Worm (Caenorhabditis elegans) whole organism, midembryonic: ENCODE measurements around the gene F21C10.6.

Source experiments
- T22C8.4 ChIP-seq: fragments of 200-800 bp; sonication (Bioruptor generic); IDR thresholded peaks from 2 replicates; pipeline ENCODE4 v1.3.6; 2022; ENCODE audit warnings: missing genetic modification characterization, missing compliant biosample characterization
- cog-1 ChIP-seq: sonication (generic microtip); optimal IDR thresholded peaks from 2 replicates; lab custom pipeline; 2016; ENCODE audit warnings: missing genetic modification characterization, missing compliant biosample characterization
- flt-1 ChIP-seq: fragments of 200-800 bp; sonication (Bioruptor generic); IDR thresholded peaks from 2 replicates; pipeline ENCODE4 v1.3.6; 2022; ENCODE audit warnings: missing genetic modification characterization, missing compliant biosample characterization
- klf-2 ChIP-seq: fragments of 200-800 bp; sonication (Bioruptor generic); conservative IDR thresholded peaks from 2 replicates; pipeline ENCODE4 v1.3.6; 2022; ENCODE audit warnings: missing genetic modification reagents, missing genetic modification characterization, missing compliant biosample characterization
- med-1 ChIP-seq: sonication (generic microtip); optimal IDR thresholded peaks from 2 replicates; lab custom pipeline; 2017; ENCODE audit warnings: missing genetic modification characterization, mild to moderate bottlenecking, missing compliant biosample characterization, antibody characterized with exemption, missing genetic modification reagents; ENCODE audit not compliant: insufficient read depth
- ref-1 ChIP-seq: fragments of 200-800 bp; sonication (Bioruptor generic); conservative IDR thresholded peaks from 2 replicates; pipeline ENCODE4 v1.3.6; 2022; ENCODE audit warnings: missing genetic modification reagents, missing genetic modification characterization, missing compliant biosample characterization
- tab-1 ChIP-seq: fragments of 200-800 bp; sonication (Bioruptor generic); IDR thresholded peaks from 2 replicates; pipeline ENCODE4 v1.3.6; 2022; ENCODE audit warnings: missing genetic modification characterization, missing compliant biosample characterization
- ztf-23 ChIP-seq: fragments of 200-800 bp; sonication (Bioruptor generic); IDR thresholded peaks from 2 replicates; pipeline ENCODE4 v1.3.6; 2022; ENCODE audit warnings: missing genetic modification reagents, missing genetic modification characterization, missing compliant biosample characterization
- ztf-29 ChIP-seq: fragments of 200-800 bp; sonication (Bioruptor generic); IDR thresholded peaks from 2 replicates; pipeline ENCODE4 v1.3.6; 2022; ENCODE audit warnings: missing genetic modification reagents, missing genetic modification characterization, missing compliant biosample characterization

- TF ChIP-seq ztf-29 (GFP tag; lab: Robert Waterston, UW) = no peak
- TF ChIP-seq flt-1 (GFP tag; lab: Robert Waterston, UW) = no peak
- no peak for TF ChIP-seq ref-1 (GFP tag; lab: Robert Waterston, UW)
- no peak for TF ChIP-seq cog-1 (tag; lab: Kevin White, UChicago)
- no peak for TF ChIP-seq klf-2 (GFP tag; lab: Robert Waterston, UW)
- TF ChIP-seq ztf-23 (GFP tag; lab: Robert Waterston, UW) = no peak
- no peak for TF ChIP-seq med-1 (GFP tag; lab: Kevin White, UChicago)
- TF ChIP-seq T22C8.4 (GFP tag; lab: Robert Waterston, UW) = no peak
- no peak for TF ChIP-seq tab-1 (GFP tag; lab: Robert Waterston, UW)
Measured at ce11 chrV:9101062-9101461, 23.2 kb upstream of the F21C10.6 start, which contains the start of gene frpr-6.
